Fruit fly (Drosophila melanogaster) whole organism, embryonic: ENCODE results near the gene qm.
A peak's percentile ranks its signal among the peaks of the same experiment; 100 is the strongest.

ENCODE experiments used
- Abd-B ChIP-seq: fragments of 200-800 bp; sonication (Bioruptor generic); optimal IDR thresholded peaks from 2 replicates; lab custom pipeline; 2018; ENCODE audit warnings: missing biosample characterization, mild to moderate bottlenecking, missing genetic modification characterization, moderate library complexity
- Aef1 ChIP-seq: fragments of 200-800 bp; sonication (Bioruptor generic); IDR thresholded peaks from 3 replicates; pipeline ENCODE4 v1.3.6; 2022; ENCODE audit warnings: missing biosample characterization, missing genetic modification characterization
- Bgb ChIP-seq: fragments of 200-800 bp; sonication (Bioruptor generic); IDR thresholded peaks from 2 replicates; pipeline ENCODE4 v1.3.6; 2022; ENCODE audit warnings: missing biosample characterization, missing genetic modification characterization; ENCODE audit not compliant: partially characterized antibody
- BtbVII ChIP-seq: fragments of 200-800 bp; sonication (Bioruptor generic); optimal IDR thresholded peaks from 3 replicates; lab custom pipeline; 2017; ENCODE audit warnings: missing biosample characterization, mild to moderate bottlenecking, missing genetic modification characterization
- CG10147 ChIP-seq: fragments of 200-800 bp; sonication (Bioruptor generic); optimal IDR thresholded peaks from 2 replicates; lab custom pipeline; 2019; ENCODE audit warnings: missing biosample characterization, mild to moderate bottlenecking, missing genetic modification characterization, moderate library complexity
- CG11093 ChIP-seq: fragments of 200-800 bp; sonication (Bioruptor generic); IDR thresholded peaks from 3 replicates; pipeline ENCODE4 v1.3.6; 2022; ENCODE audit warnings: missing biosample characterization, missing genetic modification characterization
- CG12236 ChIP-seq: fragments of 200-800 bp; sonication (Bioruptor generic); optimal IDR thresholded peaks from 2 replicates; lab custom pipeline; 2016; ENCODE audit warnings: missing biosample characterization, missing genetic modification characterization
- CG12769 ChIP-seq: fragments of 200-800 bp; sonication (Bioruptor generic); optimal IDR thresholded peaks from 2 replicates; lab custom pipeline; 2019; ENCODE audit warnings: missing biosample characterization, mild to moderate bottlenecking, missing genetic modification characterization, moderate library complexity
- CG1603 ChIP-seq: fragments of 200-800 bp; sonication (Bioruptor generic); optimal IDR thresholded peaks from 2 replicates; lab custom pipeline; 2019; ENCODE audit warnings: missing biosample characterization, mild to moderate bottlenecking, missing genetic modification characterization, moderate library complexity
- CG17186 ChIP-seq: fragments of 200-800 bp; sonication (Bioruptor generic); optimal IDR thresholded peaks from 3 replicates; lab custom pipeline; 2017; ENCODE audit warnings: missing biosample characterization, missing genetic modification reagents, missing genetic modification characterization
- CG17328 ChIP-seq: fragments of 200-800 bp; sonication (Bioruptor generic); IDR thresholded peaks from 2 replicates; pipeline ENCODE4 v1.3.6; 2022; ENCODE audit warnings: missing biosample characterization, missing genetic modification characterization
- CG2116 ChIP-seq: fragments of 200-800 bp; sonication (Bioruptor generic); optimal IDR thresholded peaks from 3 replicates; lab custom pipeline; 2018; ENCODE audit warnings: missing biosample characterization, mild to moderate bottlenecking, missing genetic modification characterization
- CG3995 ChIP-seq: fragments of 200-800 bp; sonication (Bioruptor generic); optimal IDR thresholded peaks from 3 replicates; lab custom pipeline; 2016; ENCODE audit warnings: missing biosample characterization, missing genetic modification characterization
- CG4707 ChIP-seq: fragments of 200-800 bp; sonication (Bioruptor generic); optimal IDR thresholded peaks from 2 replicates; lab custom pipeline; 2018; ENCODE audit warnings: missing biosample characterization, mild to moderate bottlenecking, missing genetic modification characterization, moderate library complexity
- CG5180 ChIP-seq: fragments of 200-800 bp; sonication (Bioruptor generic); optimal IDR thresholded peaks from 3 replicates; lab custom pipeline; 2017; ENCODE audit warnings: missing biosample characterization, missing genetic modification characterization, mild to moderate bottlenecking, moderate library complexity, missing genetic modification reagents
- CG5953 ChIP-seq: fragments of 200-800 bp; sonication (Bioruptor generic); IDR thresholded peaks from 2 replicates; pipeline ENCODE4 v1.3.6; 2022; ENCODE audit warnings: missing biosample characterization, missing genetic modification characterization
- CG6254 ChIP-seq: fragments of 200-800 bp; sonication (Bioruptor generic); optimal IDR thresholded peaks from 3 replicates; lab custom pipeline; 2017; ENCODE audit warnings: mild to moderate bottlenecking, missing biosample characterization, missing genetic modification reagents, missing genetic modification characterization
- CG6272 ChIP-seq: fragments of 200-800 bp; sonication (Bioruptor generic); IDR thresholded peaks from 2 replicates; pipeline ENCODE4 v1.3.6; 2022; ENCODE audit warnings: missing biosample characterization, missing genetic modification characterization
- CG6683 ChIP-seq: fragments of 200-800 bp; sonication (Bioruptor generic); optimal IDR thresholded peaks from 2 replicates; lab custom pipeline; 2017; ENCODE audit warnings: missing biosample characterization, mild to moderate bottlenecking, missing genetic modification characterization, missing genetic modification reagents
- CG7987 ChIP-seq: fragments of 200-800 bp; sonication (Bioruptor generic); optimal IDR thresholded peaks from 2 replicates; lab custom pipeline; 2018; ENCODE audit warnings: missing biosample characterization, mild to moderate bottlenecking, missing genetic modification characterization, moderate library complexity
- CG8478 ChIP-seq: fragments of >200 bp; optimal IDR thresholded peaks from 2 replicates; lab custom pipeline; 2018
- CG8765 ChIP-seq: fragments of 200-800 bp; sonication (Bioruptor generic); IDR thresholded peaks from 2 replicates; pipeline ENCODE4 v1.3.6; 2022; ENCODE audit warnings: missing biosample characterization, missing genetic modification characterization
- CkIIα-i1 ChIP-seq: fragments of 200-800 bp; sonication (Bioruptor generic); IDR thresholded peaks from 2 replicates; pipeline ENCODE4 v1.3.6; 2022; ENCODE audit warnings: missing biosample characterization, missing genetic modification characterization
- CoRest ChIP-seq: fragments of 200-800 bp; sonication (Bioruptor generic); optimal IDR thresholded peaks from 3 replicates; lab custom pipeline; 2018; ENCODE audit warnings: missing biosample characterization, mild to moderate bottlenecking, missing genetic modification characterization, moderate library complexity
- Deaf1 ChIP-seq: fragments of 200-800 bp; optimal IDR thresholded peaks from 3 replicates; lab custom pipeline; 2019; ENCODE audit warnings: missing biosample characterization, mild to moderate bottlenecking, missing genetic modification characterization, moderate library complexity
- Dll ChIP-seq: fragments of 200-800 bp; sonication (Bioruptor generic); IDR thresholded peaks from 4 replicates; pipeline ENCODE4 v1.3.6; 2022; ENCODE audit warnings: missing biosample characterization, missing genetic modification characterization; ENCODE audit not compliant: partially characterized antibody
- HHEX ChIP-seq: fragments of 200-800 bp; sonication (Bioruptor generic); optimal IDR thresholded peaks from 3 replicates; lab custom pipeline; 2017; ENCODE audit warnings: missing biosample characterization, mild to moderate bottlenecking, missing genetic modification characterization, missing genetic modification reagents
- Hey ChIP-seq: fragments of 200-800 bp; sonication (Bioruptor generic); optimal IDR thresholded peaks from 3 replicates; lab custom pipeline; 2018; ENCODE audit warnings: missing biosample characterization, mild to moderate bottlenecking, missing genetic modification characterization
- Lim3 ChIP-seq: fragments of 200-800 bp; sonication (Bioruptor generic); IDR thresholded peaks from 2 replicates; pipeline ENCODE4 v1.3.6; 2022; ENCODE audit warnings: missing biosample characterization, missing genetic modification characterization
- Nf-YB ChIP-seq: fragments of 200-800 bp; sonication (Bioruptor generic); optimal IDR thresholded peaks from 3 replicates; lab custom pipeline; 2019; ENCODE audit warnings: missing biosample characterization, mild to moderate bottlenecking, missing genetic modification characterization, moderate library complexity
- Nf-YC ChIP-seq: fragments of 200-800 bp; optimal IDR thresholded peaks from 3 replicates; lab custom pipeline; 2019; ENCODE audit warnings: missing biosample characterization, mild to moderate bottlenecking, missing genetic modification characterization, moderate library complexity
- Rfx ChIP-seq: fragments of 200-800 bp; sonication (Bioruptor generic); IDR thresholded peaks from 2 replicates; pipeline ENCODE4 v1.3.6; 2022; ENCODE audit warnings: missing biosample characterization, missing genetic modification characterization
- Sox102F ChIP-seq: fragments of 200-800 bp; sonication (Bioruptor generic); optimal IDR thresholded peaks from 2 replicates; lab custom pipeline; 2018; ENCODE audit warnings: missing biosample characterization, mild to moderate bottlenecking, missing genetic modification characterization, moderate library complexity
- ara ChIP-seq: fragments of 200-800 bp; sonication (Bioruptor generic); IDR thresholded peaks from 2 replicates; pipeline ENCODE4 v1.3.6; 2022; ENCODE audit warnings: missing biosample characterization, missing genetic modification characterization
- chinmo ChIP-seq: fragments of 200-800 bp; sonication (Bioruptor generic); IDR thresholded peaks from 4 replicates; pipeline ENCODE4 v1.3.6; 2022; ENCODE audit warnings: missing biosample characterization, missing genetic modification characterization; ENCODE audit not compliant: partially characterized antibody
- cwo ChIP-seq: fragments of 200-800 bp; sonication (Bioruptor generic); optimal IDR thresholded peaks from 3 replicates; lab custom pipeline; 2017; ENCODE audit warnings: missing biosample characterization, missing genetic modification characterization, mild to moderate bottlenecking, moderate library complexity, missing genetic modification reagents
- danr ChIP-seq: fragments of 200-800 bp; sonication (Bioruptor generic); IDR thresholded peaks from 2 replicates; pipeline ENCODE4 v1.3.6; 2022; ENCODE audit warnings: missing biosample characterization, missing genetic modification characterization
- dmrt99B ChIP-seq: fragments of 200-800 bp; sonication (Bioruptor generic); optimal IDR thresholded peaks from 2 replicates; lab custom pipeline; 2018; ENCODE audit warnings: missing biosample characterization, mild to moderate bottlenecking, missing genetic modification characterization, moderate library complexity
- fd96Cb ChIP-seq: fragments of 200-800 bp; sonication (Bioruptor generic); optimal IDR thresholded peaks from 2 replicates; lab custom pipeline; 2018; ENCODE audit warnings: missing biosample characterization, mild to moderate bottlenecking, missing genetic modification characterization, moderate library complexity
- gcm ChIP-seq: fragments of 200-800 bp; sonication (Bioruptor generic); optimal IDR thresholded peaks from 2 replicates; lab custom pipeline; 2019; ENCODE audit warnings: missing biosample characterization, mild to moderate bottlenecking, missing genetic modification characterization, moderate library complexity
- grn ChIP-seq: fragments of 200-800 bp; sonication (Bioruptor generic); optimal IDR thresholded peaks from 3 replicates; lab custom pipeline; 2017; ENCODE audit warnings: missing biosample characterization, missing genetic modification characterization
- gsb ChIP-seq: fragments of 200-800 bp; sonication (Bioruptor generic); IDR thresholded peaks from 2 replicates; pipeline ENCODE4 v1.3.6; 2022; ENCODE audit warnings: missing biosample characterization, missing genetic modification characterization
- jing ChIP-seq: fragments of 200-800 bp; sonication (Bioruptor generic); optimal IDR thresholded peaks from 2 replicates; lab custom pipeline; 2018; ENCODE audit warnings: missing biosample characterization, mild to moderate bottlenecking, missing genetic modification characterization
- kah ChIP-seq: fragments of 200-800 bp; sonication (Bioruptor generic); optimal IDR thresholded peaks from 2 replicates; lab custom pipeline; 2018; ENCODE audit warnings: missing biosample characterization, mild to moderate bottlenecking, missing genetic modification characterization
- odd ChIP-seq: fragments of 200-800 bp; sonication (Bioruptor generic); optimal IDR thresholded peaks from 2 replicates; lab custom pipeline; 2017; ENCODE audit warnings: missing biosample characterization, mild to moderate bottlenecking, missing genetic modification characterization
- pros ChIP-seq: fragments of 200-800 bp; sonication (Bioruptor generic); optimal IDR thresholded peaks from 3 replicates; lab custom pipeline; 2019; ENCODE audit warnings: missing biosample characterization, mild to moderate bottlenecking, missing genetic modification characterization, moderate library complexity
- pzg ChIP-seq: fragments of 200-800 bp; sonication (Bioruptor generic); optimal IDR thresholded peaks from 3 replicates; lab custom pipeline; 2018; ENCODE audit warnings: missing biosample characterization, mild to moderate bottlenecking, missing genetic modification characterization, moderate library complexity
- slbo ChIP-seq: fragments of 200-800 bp; sonication (Bioruptor generic); IDR thresholded peaks from 2 replicates; pipeline ENCODE4 v1.3.6; 2022; ENCODE audit warnings: missing biosample characterization, missing genetic modification characterization
- sr ChIP-seq: fragments of 200-800 bp; sonication (Bioruptor generic); IDR thresholded peaks from 3 replicates; pipeline ENCODE4 v1.3.6; 2022; ENCODE audit warnings: missing biosample characterization, missing genetic modification characterization
- tin ChIP-seq: fragments of 200-800 bp; sonication (Bioruptor generic); optimal IDR thresholded peaks from 3 replicates; lab custom pipeline; 2016; ENCODE audit warnings: missing biosample characterization, missing genetic modification characterization
- ttk ChIP-seq: fragments of 200-800 bp; sonication (Bioruptor generic); IDR thresholded peaks from 2 replicates; pipeline ENCODE4 v2.1.2; 2022; ENCODE audit warnings: missing biosample characterization, missing genetic modification characterization

qm gene

DNA sequence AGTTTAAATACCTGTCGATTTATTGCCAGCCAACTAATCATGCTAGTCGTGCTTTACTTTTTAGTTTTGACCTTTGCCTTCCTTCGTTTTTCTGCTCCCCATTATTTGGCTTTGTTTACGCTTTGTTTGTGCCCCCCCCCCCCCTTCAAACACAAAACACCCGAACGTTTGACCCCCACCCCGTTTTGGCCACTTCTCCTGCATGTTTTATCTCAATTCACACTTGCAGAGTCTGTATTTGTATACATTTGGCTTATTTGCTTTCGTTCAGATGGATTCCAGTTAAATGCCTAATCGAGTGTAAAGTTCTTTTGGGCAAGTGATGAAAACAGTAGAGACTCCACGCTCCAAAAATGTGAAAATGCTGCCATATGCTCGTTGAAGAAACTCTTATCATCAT lies 1.2 kb downstream of the qm start (continued):
- TF ChIP-seq CG3995 (no peak), CoRest (tag; lab: Kevin White, UChicago) (no peak), ara (GFP tag; lab: Robert Waterston, UW) (no peak), cwo (GFP tag; lab: Kevin White, UChicago) (peak; percentile 21), CG12769 (tag; lab: Kevin White, UChicago) (peak; percentile 27), odd (GFP tag; lab: Kevin White, UChicago) (no peak), Rfx (GFP tag; lab: Robert Waterston, UW) (peak; percentile 41; the same call in 1 of the 2 replicates), CG12236 (no peak), Nf-YC (tag; lab: Kevin White, UChicago) (peak; percentile 4), Nf-YB (GFP tag; lab: Kevin White, UChicago) (no peak), CG8478 (lab: Kevin White, UChicago) (no peak), Lim3 (GFP tag; lab: Robert Waterston, UW) (no peak), fd96Cb (tag; lab: Kevin White, UChicago) (no peak), Bgb (GFP tag; lab: Robert Waterston, UW) (no peak), CG6272 (GFP tag; lab: Robert Waterston, UW) (no peak), tin (GFP tag; lab: Kevin White, UChicago) (no peak), chinmo (GFP tag; lab: Robert Waterston, UW) (0 out of 4 replicates have a peak, but pooled peaks have one; percentile 33), danr (GFP tag; lab: Robert Waterston, UW) (no peak), jing (GFP tag; lab: Kevin White, UChicago) (no peak), pros (no peak), Hey (no peak), grn (GFP tag; lab: Kevin White, UChicago) (no peak), CG6683 (GFP tag; lab: Kevin White, UChicago) (no peak), Dll (GFP tag; lab: Robert Waterston, UW) (no peak), Abd-B (GFP tag; lab: Kevin White, UChicago) (no peak), kah (peak; percentile 19), CG10147 (no peak), CG8765 (GFP tag; lab: Robert Waterston, UW) (no peak), CG17186 (no peak), slbo (GFP tag; lab: Robert Waterston, UW) (no peak), CG4707 (GFP tag; lab: Kevin White, UChicago) (no peak), CG1603 (tag; lab: Kevin White, UChicago) (no peak), Sox102F (GFP tag; lab: Kevin White, UChicago) (no peak), CG11093 (GFP tag; lab: Robert Waterston, UW) (no peak), dmrt99B (tag; lab: Kevin White, UChicago) (no peak), CG5180 (GFP tag; lab: Kevin White, UChicago) (no peak), CG7987 (GFP tag; lab: Kevin White, UChicago) (peak; percentile 27), CG6254 (GFP tag; lab: Kevin White, UChicago) (no peak), sr (no peak), Deaf1 (tag; lab: Kevin White, UChicago) (no peak), CG5953 (GFP tag; lab: Robert Waterston, UW) (no peak), ttk (no peak), HHEX (peak; percentile 10), CkIIα-i1 (no peak), Aef1 (GFP tag; lab: Robert Waterston, UW) (no peak), CG2116 (no peak), gsb (GFP tag; lab: Robert Waterston, UW) (no peak), CG17328 (GFP tag; lab: Robert Waterston, UW) (no peak), pzg (GFP tag; lab: Kevin White, UChicago) (no peak), gcm (GFP tag; lab: Kevin White, UChicago) (no peak), BtbVII (peak; percentile 24)
